Fruit fly (Drosophila melanogaster) whole organism, embryonic: ENCODE data around the gene aralar1.

Experiments used
- Abd-B ChIP-seq: fragments of 200-800 bp; sonication (Bioruptor generic); optimal IDR thresholded peaks from 2 replicates; lab custom pipeline; 2018; ENCODE audit warnings: missing biosample characterization, mild to moderate bottlenecking, missing genetic modification characterization, moderate library complexity
- Antp ChIP-seq: fragments of 200-800 bp; sonication (Bioruptor generic); optimal IDR thresholded peaks from 3 replicates; lab custom pipeline; 2016; ENCODE audit warnings: missing biosample characterization, missing genetic modification characterization
- CG10321 ChIP-seq: fragments of 200-800 bp; sonication (Bioruptor generic); IDR thresholded peaks from 2 replicates; pipeline ENCODE4 v1.3.6; 2022; ENCODE audit warnings: missing biosample characterization, missing genetic modification characterization
- CG11696 ChIP-seq: fragments of 200-800 bp; sonication (Bioruptor generic); IDR thresholded peaks from 2 replicates; pipeline ENCODE4 v1.3.6; 2022; ENCODE audit warnings: missing biosample characterization, missing genetic modification characterization
- CG12299 ChIP-seq: fragments of 200-800 bp; sonication (Bioruptor generic); optimal IDR thresholded peaks from 2 replicates; lab custom pipeline; 2018; ENCODE audit warnings: missing biosample characterization, mild to moderate bottlenecking, missing genetic modification characterization
- CG12769 ChIP-seq: fragments of 200-800 bp; sonication (Bioruptor generic); optimal IDR thresholded peaks from 2 replicates; lab custom pipeline; 2019; ENCODE audit warnings: missing biosample characterization, mild to moderate bottlenecking, missing genetic modification characterization, moderate library complexity
- CG14860 ChIP-seq: fragments of 200-800 bp; sonication (Bioruptor generic); IDR thresholded peaks from 3 replicates; pipeline ENCODE4 v1.3.6; 2022; ENCODE audit warnings: missing biosample characterization, missing genetic modification characterization; ENCODE audit not compliant: partially characterized antibody
- CG15514 ChIP-seq: fragments of 200-800 bp; sonication (Bioruptor generic); optimal IDR thresholded peaks from 3 replicates; lab custom pipeline; 2017; ENCODE audit warnings: missing biosample characterization, missing genetic modification characterization, mild to moderate bottlenecking, moderate library complexity, missing genetic modification reagents
- CG15601 ChIP-seq: fragments of 200-800 bp; sonication (Bioruptor generic); optimal IDR thresholded peaks from 3 replicates; lab custom pipeline; 2019; ENCODE audit warnings: missing biosample characterization, mild to moderate bottlenecking, missing genetic modification characterization, moderate library complexity
- CG16815 ChIP-seq: fragments of 200-800 bp; sonication (Bioruptor generic); optimal IDR thresholded peaks from 3 replicates; lab custom pipeline; 2017; ENCODE audit warnings: missing biosample characterization, mild to moderate bottlenecking, missing genetic modification characterization
- CG2129 ChIP-seq: fragments of 200-800 bp; sonication (Bioruptor generic); IDR thresholded peaks from 2 replicates; pipeline ENCODE4 v1.3.6; 2022; ENCODE audit warnings: missing biosample characterization, missing genetic modification characterization; ENCODE audit not compliant: partially characterized antibody
- CG2712 ChIP-seq: fragments of 200-800 bp; optimal IDR thresholded peaks from 3 replicates; lab custom pipeline; 2019; ENCODE audit warnings: missing biosample characterization, mild to moderate bottlenecking, missing genetic modification characterization, moderate library complexity
- CG2875 ChIP-seq: fragments of 200-800 bp; sonication (Bioruptor generic); optimal IDR thresholded peaks from 2 replicates; lab custom pipeline; 2017; ENCODE audit warnings: missing biosample characterization, mild to moderate bottlenecking, missing genetic modification characterization, missing genetic modification reagents
- CG3163 ChIP-seq: fragments of 200-800 bp; sonication (Bioruptor generic); optimal IDR thresholded peaks from 3 replicates; lab custom pipeline; 2016; ENCODE audit warnings: missing biosample characterization, missing genetic modification characterization
- CG4617 ChIP-seq: fragments of 200-800 bp; sonication (Bioruptor generic); optimal IDR thresholded peaks from 3 replicates; lab custom pipeline; 2016; ENCODE audit warnings: missing biosample characterization, missing genetic modification characterization, borderline replicate concordance
- CG8765 ChIP-seq: fragments of 200-800 bp; sonication (Bioruptor generic); IDR thresholded peaks from 2 replicates; pipeline ENCODE4 v1.3.6; 2022; ENCODE audit warnings: missing biosample characterization, missing genetic modification characterization
- CG9437 ChIP-seq: fragments of 200-800 bp; sonication (Bioruptor generic); optimal IDR thresholded peaks from 2 replicates; lab custom pipeline; 2018; ENCODE audit warnings: missing biosample characterization, mild to moderate bottlenecking, missing genetic modification characterization
- D ChIP-seq, 2 experiments: fragments of 200-800 bp in 1 of 2; fragments of >200 bp in 1 of 2; sonication (Bioruptor generic) in 1 of 2; optimal IDR thresholded peaks; 2 replicates in 1 of 2; 3 replicates in 1 of 2; lab custom pipeline; 2017; ENCODE audit warnings: mild to moderate bottlenecking in 1 of 2, missing biosample characterization in 1 of 2, missing genetic modification characterization in 1 of 2, missing genetic modification reagents in 1 of 2
- E2f2 ChIP-seq: fragments of 200-800 bp; sonication (Bioruptor generic); IDR thresholded peaks from 2 replicates; pipeline ENCODE4 v1.3.6; 2022; ENCODE audit warnings: missing biosample characterization, missing genetic modification characterization
- Gsc ChIP-seq: fragments of 200-800 bp; sonication (Bioruptor generic); IDR thresholded peaks from 2 replicates; pipeline ENCODE4 v1.3.6; 2022; ENCODE audit warnings: missing biosample characterization, missing genetic modification characterization
- Hey ChIP-seq: fragments of 200-800 bp; sonication (Bioruptor generic); optimal IDR thresholded peaks from 3 replicates; lab custom pipeline; 2018; ENCODE audit warnings: missing biosample characterization, mild to moderate bottlenecking, missing genetic modification characterization
- MTF-1 ChIP-seq: fragments of 200-800 bp; sonication (Bioruptor generic); optimal IDR thresholded peaks from 2 replicates; lab custom pipeline; 2018; ENCODE audit warnings: missing biosample characterization, mild to moderate bottlenecking, missing genetic modification characterization, borderline replicate concordance
- Max ChIP-seq: fragments of 200-800 bp; sonication (Bioruptor generic); optimal IDR thresholded peaks from 2 replicates; lab custom pipeline; 2016; ENCODE audit warnings: missing biosample characterization, mild to moderate bottlenecking, missing genetic modification characterization
- Sry-δ ChIP-seq: fragments of 200-800 bp; sonication (Bioruptor generic); optimal IDR thresholded peaks from 2 replicates; lab custom pipeline; 2016; ENCODE audit warnings: missing biosample characterization, missing genetic modification characterization
- ato ChIP-seq: fragments of 200-800 bp; sonication (Bioruptor generic); IDR thresholded peaks from 2 replicates; pipeline ENCODE4 v1.3.6; 2022; ENCODE audit warnings: missing biosample characterization, missing genetic modification characterization; ENCODE audit not compliant: partially characterized antibody
- bigmax ChIP-seq: fragments of 200-800 bp; sonication (Bioruptor generic); optimal IDR thresholded peaks from 2 replicates; lab custom pipeline; 2018; ENCODE audit warnings: missing biosample characterization, mild to moderate bottlenecking, missing genetic modification characterization
- cad ChIP-seq: fragments of >200 bp; optimal IDR thresholded peaks from 2 replicates; lab custom pipeline; 2017; ENCODE audit warnings: missing biosample characterization, missing genetic modification characterization
- cato ChIP-seq: fragments of 200-800 bp; sonication (Bioruptor generic); optimal IDR thresholded peaks from 2 replicates; lab custom pipeline; 2016; ENCODE audit warnings: missing biosample characterization, missing genetic modification characterization, borderline replicate concordance
- chinmo ChIP-seq: fragments of 200-800 bp; sonication (Bioruptor generic); IDR thresholded peaks from 4 replicates; pipeline ENCODE4 v1.3.6; 2022; ENCODE audit warnings: missing biosample characterization, missing genetic modification characterization; ENCODE audit not compliant: partially characterized antibody
- corto ChIP-seq: fragments of 200-800 bp; sonication (Bioruptor generic); optimal IDR thresholded peaks from 2 replicates; lab custom pipeline; 2016; ENCODE audit warnings: missing biosample characterization, mild to moderate bottlenecking, missing genetic modification characterization, moderate library complexity
- cwo ChIP-seq: fragments of 200-800 bp; sonication (Bioruptor generic); optimal IDR thresholded peaks from 3 replicates; lab custom pipeline; 2017; ENCODE audit warnings: missing biosample characterization, missing genetic modification characterization, mild to moderate bottlenecking, moderate library complexity, missing genetic modification reagents
- dan ChIP-seq: fragments of 200-800 bp; sonication (Bioruptor generic); IDR thresholded peaks from 2 replicates; pipeline ENCODE4 v1.3.6; 2022; ENCODE audit warnings: missing biosample characterization, missing genetic modification characterization
- fd102C ChIP-seq: fragments of 200-800 bp; sonication (Bioruptor generic); optimal IDR thresholded peaks from 2 replicates; lab custom pipeline; 2018; ENCODE audit warnings: missing biosample characterization, mild to moderate bottlenecking, missing genetic modification characterization, moderate library complexity
- grau ChIP-seq: fragments of 200-800 bp; optimal IDR thresholded peaks from 3 replicates; lab custom pipeline; 2019; ENCODE audit warnings: missing biosample characterization, mild to moderate bottlenecking, missing genetic modification characterization, moderate library complexity
- gsb-n ChIP-seq: fragments of 200-800 bp; sonication (Bioruptor generic); optimal IDR thresholded peaks from 3 replicates; lab custom pipeline; 2018; ENCODE audit warnings: missing biosample characterization, mild to moderate bottlenecking, missing genetic modification characterization
- nerfin-1 ChIP-seq: fragments of 200-800 bp; sonication (Bioruptor generic); optimal IDR thresholded peaks from 3 replicates; lab custom pipeline; 2019; ENCODE audit warnings: missing biosample characterization, mild to moderate bottlenecking, missing genetic modification characterization, moderate library complexity
- oc ChIP-seq: fragments of 200-800 bp; sonication (Bioruptor generic); optimal IDR thresholded peaks from 2 replicates; lab custom pipeline; 2018; ENCODE audit warnings: missing biosample characterization, mild to moderate bottlenecking, missing genetic modification characterization, moderate library complexity
- pb ChIP-seq: fragments of 200-800 bp; sonication (Bioruptor generic); optimal IDR thresholded peaks from 3 replicates; lab custom pipeline; 2016; ENCODE audit warnings: missing biosample characterization, missing genetic modification characterization
- pho ChIP-seq: fragments of 200-800 bp; sonication (Bioruptor generic); optimal IDR thresholded peaks from 2 replicates; lab custom pipeline; 2016; ENCODE audit warnings: missing biosample characterization, missing genetic modification characterization
- pros ChIP-seq: fragments of 200-800 bp; sonication (Bioruptor generic); optimal IDR thresholded peaks from 3 replicates; lab custom pipeline; 2019; ENCODE audit warnings: missing biosample characterization, mild to moderate bottlenecking, missing genetic modification characterization, moderate library complexity
- sens ChIP-seq: fragments of 200-800 bp; sonication (Bioruptor generic); peaks from one replicate; lab custom pipeline; 2016; ENCODE audit warnings: missing biosample characterization, missing genetic modification characterization
- trem ChIP-seq: fragments of 200-800 bp; optimal IDR thresholded peaks from 3 replicates; lab custom pipeline; 2019; ENCODE audit warnings: missing biosample characterization, mild to moderate bottlenecking, missing genetic modification characterization, moderate library complexity
- zen2 ChIP-seq: fragments of 200-800 bp; sonication (Bioruptor generic); IDR thresholded peaks from 3 replicates; pipeline ENCODE4 v1.3.6; 2022; ENCODE audit warnings: missing biosample characterization, missing genetic modification characterization; ENCODE audit not compliant: partially characterized antibody

Gene aralar1

dm6 chr3R:30423695-30424094, 32.0 kb downstream of the aralar1 start, which contains the start of the genes CG15535 and mRpS18C (continued):
- TF ChIP-seq trem (tag; lab: Kevin White, UChicago) (peak; percentile 48), sens (GFP tag; lab: Kevin White, UChicago) (peak; percentile 75), CG2129 (peak; percentile 49), E2f2 (GFP tag; lab: Robert Waterston, UW) (peak; percentile 42), CG4617 (peak; percentile 38), CG14860 (GFP tag; lab: Robert Waterston, UW) (peak; percentile 66), CG11696 (GFP tag; lab: Robert Waterston, UW) (no peak)

dm6 chr3R:30422871-30423270, 32.8 kb downstream of the aralar1 start, which contains the start of the genes CG2217 and CG42740:
CG2217 (minus strand) TSS chr3R:30422971.
CG42740 (minus strand) TSS chr3R:30422971.
- TF ChIP-seq CG10321 (GFP tag; lab: Robert Waterston, UW), result no peak
- no peak for TF ChIP-seq CG2712
- no peak for TF ChIP-seq Max
- TF ChIP-seq, all 482 proteins: peak for 0

dm6 chr3R:30419216-30419615, 36.5 kb downstream of the aralar1 start:
- TF ChIP-seq CG3163 (GFP tag; lab: Kevin White, UChicago) (no peak), CG9437 (GFP tag; lab: Kevin White, UChicago) (no peak), CG12769 (tag; lab: Kevin White, UChicago) (no peak), CG2875 (no peak), CG8765 (GFP tag; lab: Robert Waterston, UW) (no peak), CG16815 (GFP tag; lab: Kevin White, UChicago) (no peak)

- no peak for TF ChIP-seq Abd-B
- TF ChIP-seq zen2 (GFP tag; lab: Robert Waterston, UW), result 0 out of 3 replicates have a peak, but pooled peaks have one; percentile 19
- peak; percentile 35 for TF ChIP-seq sens (GFP tag; lab: Kevin White, UChicago)
- TF ChIP-seq pho (GFP tag; lab: Kevin White, UChicago), result no peak
- TF ChIP-seq ato (GFP tag; lab: Robert Waterston, UW), result no peak
- peak; percentile 74 for TF ChIP-seq bigmax (GFP tag; lab: Kevin White, UChicago)
- peak; percentile 52 for TF ChIP-seq gsb-n (tag; lab: Kevin White, UChicago)
- peak; percentile 93 for TF ChIP-seq Hey
- no peak for TF ChIP-seq dan
- peak; percentile 42 for TF ChIP-seq D (optimal IDR thresholded peaks at IDR 0.05; lab: Kevin White, UChicago)
- TF ChIP-seq D (GFP tag; optimal IDR thresholded peaks at IDR 0.05; lab: Kevin White, UChicago), result no peak
- TF ChIP-seq oc, result peak; percentile 69
- TF ChIP-seq nerfin-1, result peak; percentile 30
- no peak for TF ChIP-seq chinmo (GFP tag; lab: Robert Waterston, UW)
- TF ChIP-seq pros, result peak; percentile 49
Measured at dm6 chr3R:30416765-30417274, 38.8 kb downstream of the aralar1 start.

dm6 chr3R:30413795-30414194, 41.9 kb downstream of the aralar1 start:
- TF ChIP-seq Gsc (GFP tag; lab: Robert Waterston, UW) (no peak), MTF-1 (GFP tag; lab: Kevin White, UChicago) (no peak), CG12299 (no peak), grau (tag; lab: Kevin White, UChicago) (peak; percentile 36), CG15514 (GFP tag; lab: Kevin White, UChicago) (peak; percentile 14), fd102C (GFP tag; lab: Kevin White, UChicago) (no peak), CG15601 (tag; lab: Kevin White, UChicago) (peak; percentile 22), cwo (GFP tag; lab: Kevin White, UChicago) (peak; percentile 27), pb (GFP tag; lab: Kevin White, UChicago) (no peak), cad (GFP tag; lab: Kevin White, UChicago) (no peak), Sry-δ (no peak), Antp (GFP tag; lab: Kevin White, UChicago) (peak; percentile 9), corto (GFP tag; lab: Kevin White, UChicago) (no peak), cato (GFP tag; lab: Kevin White, UChicago) (peak; percentile 47)
